Worm (Caenorhabditis elegans) whole organism, late embryonic: Measurements from ENCODE around the gene Y97E10AR.6.

Experiments used
- C08G9.2 ChIP-seq: sonication (generic microtip); optimal IDR thresholded peaks from 2 replicates; lab custom pipeline; 2016; ENCODE audit warnings: mild to moderate bottlenecking, missing genetic modification characterization, moderate library complexity, missing compliant biosample characterization
- F13H6.1 ChIP-seq: sonication (generic microtip); optimal IDR thresholded peaks from 2 replicates; lab custom pipeline; 2016; ENCODE audit warnings: missing genetic modification characterization, missing compliant biosample characterization
- K02D7.2 ChIP-seq: sonication (generic microtip); optimal IDR thresholded peaks from 2 replicates; lab custom pipeline; 2017; ENCODE audit warnings: mild to moderate bottlenecking, missing genetic modification characterization, missing compliant biosample characterization
- K09A11.1 ChIP-seq: sonication (generic microtip); optimal IDR thresholded peaks from 2 replicates; lab custom pipeline; 2017; ENCODE audit warnings: antibody characterized with exemption, mild to moderate bottlenecking, missing genetic modification characterization, missing compliant biosample characterization; ENCODE audit not compliant: insufficient read depth
- Y22D7AL.16 ChIP-seq: sonication (generic microtip); optimal IDR thresholded peaks from 2 replicates; lab custom pipeline; 2016; ENCODE audit warnings: missing genetic modification characterization, missing compliant biosample characterization
- ama-1 ChIP-seq: fragments of 150-350 bp; optimal IDR thresholded peaks from 2 replicates; lab custom pipeline; 2014
- ceh-14 ChIP-seq: sonication (generic microtip); optimal IDR thresholded peaks from 2 replicates; lab custom pipeline; 2016; ENCODE audit warnings: missing genotype, missing genetic modification characterization, missing compliant biosample characterization
- ceh-18 ChIP-seq: sonication (generic microtip); optimal IDR thresholded peaks from 2 replicates; lab custom pipeline; 2016; ENCODE audit warnings: missing genetic modification characterization, missing compliant biosample characterization
- ceh-22 ChIP-seq: sonication (generic microtip); optimal IDR thresholded peaks from 2 replicates; lab custom pipeline; 2017; ENCODE audit warnings: missing biosample characterization, missing genetic modification characterization
- ceh-24 ChIP-seq: sonication (generic microtip); optimal IDR thresholded peaks from 2 replicates; lab custom pipeline; 2016; ENCODE audit warnings: mild to moderate bottlenecking, missing genetic modification characterization, missing compliant biosample characterization
- ceh-30 ChIP-seq: fragments of 150-350 bp; optimal IDR thresholded peaks from 2 replicates; lab custom pipeline; 2014; ENCODE audit warnings: missing biosample characterization, missing genetic modification characterization
- ceh-48 ChIP-seq: sonication (generic microtip); optimal IDR thresholded peaks from 2 replicates; lab custom pipeline; 2016; ENCODE audit warnings: missing genetic modification characterization, inconsistent platforms, missing compliant biosample characterization
- ceh-6 ChIP-seq: fragments of 200-800 bp; sonication (Bioruptor generic); optimal IDR thresholded peaks from 2 replicates; lab custom pipeline; 2018; ENCODE audit warnings: mild to moderate bottlenecking, missing genetic modification characterization, missing compliant biosample characterization
- dmd-4 ChIP-seq: sonication (generic microtip); optimal IDR thresholded peaks from 2 replicates; lab custom pipeline; 2016; ENCODE audit warnings: borderline replicate concordance, missing genetic modification characterization, missing compliant biosample characterization
- elt-4 ChIP-seq: sonication (generic microtip); optimal IDR thresholded peaks from 2 replicates; lab custom pipeline; 2016; ENCODE audit warnings: missing genetic modification characterization, missing compliant biosample characterization
- ets-4 ChIP-seq: sonication (generic microtip); optimal IDR thresholded peaks from 2 replicates; lab custom pipeline; 2016; ENCODE audit warnings: missing genetic modification characterization, missing compliant biosample characterization
- fkh-10 ChIP-seq: fragments of 150-350 bp; optimal IDR thresholded peaks from 2 replicates; lab custom pipeline; 2014; ENCODE audit warnings: missing biosample characterization, missing genetic modification reagents, missing genetic modification characterization
- nhr-232 ChIP-seq: sonication (generic microtip); optimal IDR thresholded peaks from 2 replicates; lab custom pipeline; 2016; ENCODE audit warnings: missing genetic modification characterization, missing compliant biosample characterization
- npax-4 ChIP-seq: sonication (generic microtip); optimal IDR thresholded peaks from 2 replicates; lab custom pipeline; 2016; ENCODE audit warnings: missing genetic modification characterization, missing compliant biosample characterization
- odd-2 ChIP-seq: sonication (generic microtip); optimal IDR thresholded peaks from 2 replicates; lab custom pipeline; 2017; ENCODE audit warnings: antibody characterized with exemption, mild to moderate bottlenecking, missing genetic modification characterization, missing compliant biosample characterization
- pat-9 ChIP-seq: fragments of 200-800 bp; sonication (Bioruptor generic); optimal IDR thresholded peaks from 2 replicates; lab custom pipeline; 2018; ENCODE audit warnings: mild to moderate bottlenecking, missing genetic modification characterization, moderate library complexity, missing compliant biosample characterization
- pax-1 ChIP-seq: fragments of 150-350 bp; optimal IDR thresholded peaks from 2 replicates; lab custom pipeline; 2014; ENCODE audit warnings: missing biosample characterization, missing genetic modification characterization
- ref-2 ChIP-seq: sonication (generic microtip); optimal IDR thresholded peaks from 2 replicates; lab custom pipeline; 2016; ENCODE audit warnings: missing genetic modification characterization, missing compliant biosample characterization
- rnt-1 ChIP-seq: sonication (generic microtip); optimal IDR thresholded peaks from 2 replicates; lab custom pipeline; 2016; ENCODE audit warnings: missing genetic modification characterization, missing compliant biosample characterization
- sox-4 ChIP-seq: sonication (generic microtip); optimal IDR thresholded peaks from 2 replicates; lab custom pipeline; 2017; ENCODE audit warnings: mild to moderate bottlenecking, missing genetic modification characterization, inconsistent platforms, missing compliant biosample characterization
- syd-9 ChIP-seq: sonication (generic microtip); optimal IDR thresholded peaks from 2 replicates; lab custom pipeline; 2016; ENCODE audit warnings: mild to moderate bottlenecking, missing genetic modification characterization, moderate library complexity, missing compliant biosample characterization
- tbx-2 ChIP-seq: sonication (generic microtip); optimal IDR thresholded peaks from 2 replicates; lab custom pipeline; 2016; ENCODE audit warnings: missing genetic modification characterization, missing compliant biosample characterization
- tbx-7 ChIP-seq: sonication (generic microtip); optimal IDR thresholded peaks from 2 replicates; lab custom pipeline; 2016; ENCODE audit warnings: missing genotype, missing genetic modification characterization, missing compliant biosample characterization
- unc-3 ChIP-seq, 2 experiments: fragments of 200-800 bp in 1 of 2; sonication (Bioruptor generic) in 1 of 2; sonication (generic microtip) in 1 of 2; conservative IDR thresholded peaks in 1 of 2; optimal IDR thresholded peaks in 1 of 2; 2 replicates each; pipeline versions ENCODE4 v1.3.6 to Lab custom; 2016 to 2022; ENCODE audit warnings: missing compliant biosample characterization in 2 of 2, missing genetic modification characterization in 2 of 2, missing genetic modification reagents in 1 of 2
- unc-55 ChIP-seq: sonication (generic microtip); optimal IDR thresholded peaks from 2 replicates; lab custom pipeline; 2017; ENCODE audit warnings: missing biosample characterization, missing genetic modification reagents, missing genetic modification characterization
- zip-5 ChIP-seq: sonication (generic microtip); optimal IDR thresholded peaks from 2 replicates; lab custom pipeline; 2016; ENCODE audit warnings: missing genetic modification characterization, missing compliant biosample characterization
- ztf-16 ChIP-seq: sonication (generic microtip); optimal IDR thresholded peaks from 2 replicates; lab custom pipeline; 2017; ENCODE audit warnings: missing genetic modification characterization, missing compliant biosample characterization

Y97E10AR.6 gene

DNA sequence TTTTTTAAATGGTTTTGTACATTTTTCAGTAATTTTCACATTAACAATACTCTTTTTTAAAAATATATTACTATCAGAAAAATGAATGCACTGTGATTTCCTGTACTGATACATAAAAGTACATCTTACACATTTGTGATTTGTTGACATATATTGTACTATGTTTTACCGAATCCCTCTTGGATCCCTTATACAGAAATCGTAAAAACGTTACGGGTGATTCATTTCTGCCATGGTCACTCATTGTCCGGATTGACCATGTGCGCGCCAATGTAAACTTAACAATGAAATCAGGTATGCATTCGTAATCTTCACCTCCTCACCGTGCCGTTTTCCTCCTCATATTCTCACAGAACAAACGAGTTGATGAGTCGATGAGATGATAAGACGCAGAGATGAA lies 40.4 kb upstream of the Y97E10AR.6 start, which contains the start of gene ZC513.2:
Gene ZC513.2 (plus strand): TSS at position 301 of the 400 bp plus-strand sequence.
- TF ChIP-seq tbx-2 (no peak), pax-1 (tag; lab: Kevin White, UChicago) (no peak), zip-5 (tag; lab: Kevin White, UChicago) (no peak)

DNA sequence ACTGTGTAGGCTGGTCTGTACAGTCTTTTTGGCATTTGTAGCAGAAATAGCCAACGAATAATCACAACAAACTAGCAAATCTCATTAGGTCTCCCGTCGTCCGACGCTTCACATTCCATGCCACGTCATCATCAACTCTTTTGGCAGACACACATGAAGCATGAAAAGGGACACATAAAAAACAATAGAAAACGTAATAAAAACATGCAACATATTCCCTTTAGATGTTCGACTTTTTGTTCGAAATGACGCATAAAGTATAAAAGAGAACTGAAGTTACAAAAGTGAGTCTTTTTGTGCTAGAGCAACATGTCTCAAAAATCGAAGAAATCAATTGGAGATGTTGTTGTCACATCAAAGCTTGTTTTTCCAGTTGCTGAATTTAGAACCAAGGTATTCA lies 38.1 kb upstream of the Y97E10AR.6 start, which contains the start of gene sth-1:
Gene sth-1 (plus strand): TSS at position 301 of the 400 bp plus-strand sequence.
- TF ChIP-seq elt-4: no peak
- no peak for TF ChIP-seq ceh-18
- TF ChIP-seq ceh-6 (GFP tag; lab: Kevin White, UChicago): no peak
- TF ChIP-seq pat-9 (tag; lab: Kevin White, UChicago): no peak
- TF ChIP-seq syd-9 (tag; lab: Kevin White, UChicago): no peak
- TF ChIP-seq ztf-16 (tag; lab: Kevin White, UChicago): no peak
- no peak for TF ChIP-seq K09A11.1 (tag; lab: Kevin White, UChicago)
- TF ChIP-seq fkh-10 (GFP tag; lab: Kevin White, UChicago): no peak
- TF ChIP-seq, all 69 proteins: peak for 0

DNA sequence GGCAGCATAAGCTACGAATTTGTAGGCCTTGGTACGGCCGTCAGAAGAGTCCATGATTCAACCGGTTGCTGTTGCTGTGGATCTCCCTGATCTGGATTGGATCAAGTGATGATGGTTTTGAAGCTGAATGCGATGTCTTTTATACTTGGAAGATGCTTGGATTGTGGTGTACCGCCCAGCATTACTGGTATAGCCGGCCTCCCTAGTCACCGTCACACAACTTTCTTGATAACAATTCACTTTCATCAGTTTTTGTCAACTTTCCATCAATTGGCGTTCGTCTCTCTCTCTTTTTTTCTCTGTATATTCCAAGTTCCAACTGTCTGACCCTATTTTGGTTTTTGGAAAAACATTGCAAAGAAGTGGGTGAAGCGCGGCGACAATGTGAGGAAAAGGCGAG lies 37.1 kb upstream of the Y97E10AR.6 start, which contains the start of gene col-43:
Gene col-43 (minus strand): TSS at position 101 of the 400 bp plus-strand sequence.
- TF ChIP-seq sox-4 (no peak), K02D7.2 (no peak), nhr-232 (no peak), odd-2 (no peak), npax-4 (tag; lab: Kevin White, UChicago) (no peak), unc-55 (GFP tag; lab: Kevin White, UChicago) (no peak), ceh-14 (tag; lab: Kevin White, UChicago) (no peak), pax-1 (tag; lab: Kevin White, UChicago) (no peak), pat-9 (tag; lab: Kevin White, UChicago) (no peak), zip-5 (tag; lab: Kevin White, UChicago) (no peak), ztf-16 (tag; lab: Kevin White, UChicago) (no peak), ref-2 (no peak), syd-9 (tag; lab: Kevin White, UChicago) (no peak)

DNA sequence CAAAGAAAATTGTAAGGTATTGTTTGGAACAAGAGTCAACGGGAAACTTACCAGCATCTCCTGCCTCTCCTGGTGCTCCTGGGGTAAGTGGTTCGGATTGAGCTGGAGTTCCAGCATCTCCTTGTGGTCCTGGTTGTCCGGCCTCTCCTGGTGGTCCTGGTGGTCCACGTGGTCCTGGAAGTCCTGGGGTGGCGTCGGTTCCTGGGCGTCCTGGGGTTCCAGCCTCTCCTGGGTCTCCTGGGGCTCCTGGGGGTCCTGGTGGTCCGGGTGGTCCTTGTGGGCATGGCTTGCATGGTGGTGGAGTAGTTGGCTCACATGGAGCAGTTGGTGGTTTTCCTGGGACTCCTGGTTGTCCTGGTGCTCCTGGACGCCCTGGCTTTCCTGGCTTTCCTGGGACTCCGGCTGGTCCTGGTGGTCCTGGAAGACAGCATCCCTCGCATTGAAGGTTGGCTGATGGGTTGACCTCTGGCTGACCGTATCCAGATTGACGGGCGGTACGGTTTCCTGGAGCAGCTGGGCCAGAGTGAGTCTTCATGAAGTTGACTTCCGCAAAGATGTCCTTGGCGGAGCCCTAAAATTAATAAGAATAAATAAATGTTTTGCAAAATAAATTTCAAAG lies 36.4 kb upstream of the Y97E10AR.6 start:
- TF ChIP-seq ceh-24 (tag; lab: Kevin White, UChicago) (no peak), dmd-4 (tag; lab: Kevin White, UChicago) (peak; percentile 14), syd-9 (tag; lab: Kevin White, UChicago) (no peak), elt-4 (peak; percentile 74)

DNA sequence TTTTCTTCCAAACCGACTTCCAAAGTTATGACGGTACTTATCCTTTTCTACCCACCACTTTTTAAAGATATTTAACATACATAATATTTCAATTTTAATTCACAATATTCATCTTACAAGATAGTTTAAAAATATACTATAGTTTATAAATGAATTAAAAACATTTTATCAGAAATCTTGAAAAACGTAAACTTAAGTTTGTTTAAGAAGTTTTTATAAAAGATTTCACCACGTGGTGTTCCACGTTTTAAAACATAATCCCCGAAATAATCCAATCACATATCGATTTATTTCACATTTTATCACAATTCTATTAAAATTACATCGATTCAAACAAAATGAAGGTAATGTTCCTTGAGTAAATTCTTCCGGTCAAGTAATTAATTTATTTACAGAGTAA lies 33.0 kb upstream of the Y97E10AR.6 start, which contains the start of gene ZC513.3:
Gene ZC513.3 (plus strand): TSS at position 301 of the 400 bp plus-strand sequence.
- TF ChIP-seq C08G9.2 (tag; lab: Kevin White, UChicago) (no peak), ztf-16 (tag; lab: Kevin White, UChicago) (no peak), ceh-22 (no peak), ceh-24 (tag; lab: Kevin White, UChicago) (no peak), ama-1 (lab: Kevin White, UChicago) (no peak), zip-5 (tag; lab: Kevin White, UChicago) (no peak), pat-9 (tag; lab: Kevin White, UChicago) (no peak), ceh-48 (tag; lab: Kevin White, UChicago) (no peak), tbx-7 (tag; lab: Kevin White, UChicago) (no peak), ceh-30 (no peak), F13H6.1 (tag; lab: Kevin White, UChicago) (no peak), rnt-1 (no peak), ref-2 (no peak), Y22D7AL.16 (no peak), K02D7.2 (no peak), npax-4 (tag; lab: Kevin White, UChicago) (no peak), K09A11.1 (tag; lab: Kevin White, UChicago) (no peak), sox-4 (no peak), ets-4 (tag; lab: Kevin White, UChicago) (no peak), unc-3 (GFP tag; conservative IDR thresholded peaks at IDR 0.05; lab: Robert Waterston, UW) (no peak), unc-3 (tag; optimal IDR thresholded peaks at IDR 0.05; lab: Kevin White, UChicago) (no peak)
